Fruit fly (Drosophila melanogaster): ENCODE results near the gene alphaTub85E.
A peak's percentile ranks its signal among the peaks of the same experiment; 100 is the strongest.

The alphaTub85E gene

dm6 chr3R:9747272-9747874 lies 14.3 kb upstream of the alphaTub85E start, which contains the start of gene CG12948 (continued):
- TF ChIP-seq sens-2 (GFP tag; IDR thresholded peaks at IDR 0.05): no peak
- no peak for TF ChIP-seq CG32767 (GFP tag; IDR thresholded peaks at IDR 0.05)
- TF ChIP-seq Bgb (GFP tag; IDR thresholded peaks at IDR 0.05; ENCODE audit: partially characterized antibody): peak; percentile 78
- peak; percentile 12 for TF ChIP-seq CG16863 (GFP tag; optimal IDR thresholded peaks at IDR 0.05)
- TF ChIP-seq insv (GFP tag; optimal IDR thresholded peaks at IDR 0.05): peak in 1 of 2 experiments; percentile 32
- TF ChIP-seq stc (GFP tag; IDR thresholded peaks at IDR 0.05): no peak
- no peak for TF ChIP-seq Hand (GFP tag; optimal IDR thresholded peaks at IDR 0.05)
- TF ChIP-seq zen (tag; optimal IDR thresholded peaks at IDR 0.05): no peak
- peak; percentile 54 for TF ChIP-seq CG9817 (tag; optimal IDR thresholded peaks at IDR 0.05)
- TF ChIP-seq dmrt99B (tag; optimal IDR thresholded peaks at IDR 0.05): no peak
- no peak for TF ChIP-seq TFAM (GFP tag; optimal IDR thresholded peaks at IDR 0.05)
- TF ChIP-seq nerfin-2 (GFP tag; IDR thresholded peaks at IDR 0.05; ENCODE audit: partially characterized antibody): no peak
- no peak for TF ChIP-seq Atf3 (GFP tag; optimal IDR thresholded peaks at IDR 0.05)
- no peak for TF ChIP-seq CkIIα-i1 (GFP tag; IDR thresholded peaks at IDR 0.05)
- peak; percentile 46 for TF ChIP-seq CG15479 (GFP tag; optimal IDR thresholded peaks at IDR 0.05)
- no peak for TF ChIP-seq H2.0 (GFP tag; IDR thresholded peaks at IDR 0.05)
- peak; percentile 23 for TF ChIP-seq CG18011 (GFP tag; optimal IDR thresholded peaks at IDR 0.05)
- peak; percentile 69 for TF ChIP-seq vvl (GFP tag; IDR thresholded peaks at IDR 0.05)
- no peak for TF ChIP-seq CG12236 (GFP tag; optimal IDR thresholded peaks at IDR 0.05)
- TF ChIP-seq CG15514 (GFP tag; optimal IDR thresholded peaks at IDR 0.05): peak; percentile 61
- TF ChIP-seq ham (GFP tag; IDR thresholded peaks at IDR 0.05): no peak
- peak; percentile 45 for TF ChIP-seq phol (tag; optimal IDR thresholded peaks at IDR 0.05)
- no peak for TF ChIP-seq CG11085 (GFP tag; IDR thresholded peaks at IDR 0.05)
- peak; percentile 60 for TF ChIP-seq sob (GFP tag; IDR thresholded peaks at IDR 0.05)
- TF ChIP-seq Chrac-16 (GFP tag; optimal IDR thresholded peaks at IDR 0.05): peak; percentile 36
- TF ChIP-seq CG11560 (tag; IDR thresholded peaks at IDR 0.05): peak; percentile 44; the same call in 1 of the 3 replicates
- TF ChIP-seq CG7372 (GFP tag; IDR thresholded peaks at IDR 0.05): no peak
- TF ChIP-seq Doc2 (GFP tag; IDR thresholded peaks at IDR 0.05): no peak
- TF ChIP-seq CG6854 (GFP tag; optimal IDR thresholded peaks at IDR 0.05): no peak
- TF ChIP-seq vnd (GFP tag; IDR thresholded peaks at IDR 0.05; ENCODE audit: partially characterized antibody): peak; percentile 86
- TF ChIP-seq Ptx1 (GFP tag; IDR thresholded peaks at IDR 0.05): 0 out of 2 replicates have a peak, but pooled peaks have one; percentile 43
- peak; percentile 77 for TF ChIP-seq amos (GFP tag; IDR thresholded peaks at IDR 0.05; ENCODE audit: partially characterized antibody)
- peak; percentile 69 for TF ChIP-seq CG13424 (tag; optimal IDR thresholded peaks at IDR 0.05)
- peak; percentile 30 for TF ChIP-seq CG33213 (GFP tag; optimal IDR thresholded peaks at IDR 0.05)
- TF ChIP-seq ATbp (GFP tag; optimal IDR thresholded peaks at IDR 0.05): no peak
- TF ChIP-seq CG7987 (GFP tag; optimal IDR thresholded peaks at IDR 0.05): no peak
- TF ChIP-seq CG14710 (tag; optimal IDR thresholded peaks at IDR 0.05): peak; percentile 48
- TF ChIP-seq CG13123 (GFP tag; optimal IDR thresholded peaks at IDR 0.05): no peak
- no peak for TF ChIP-seq CG18764 (GFP tag; optimal IDR thresholded peaks at IDR 0.05)
- peak; percentile 39 for TF ChIP-seq CG12155 (GFP tag; optimal IDR thresholded peaks at IDR 0.05)
- TF ChIP-seq Adf1 (GFP tag; IDR thresholded peaks at IDR 0.05): peak; percentile 26; the same call in 1 of the 2 replicates
- TF ChIP-seq CG7928 (GFP tag; optimal IDR thresholded peaks at IDR 0.05): no peak
- no peak for TF ChIP-seq cato (GFP tag; optimal IDR thresholded peaks at IDR 0.05; ENCODE audit: borderline replicate concordance)
- TF ChIP-seq MTF-1 (GFP tag; optimal IDR thresholded peaks at IDR 0.05; ENCODE audit: borderline replicate concordance): no peak
- TF ChIP-seq Hr3 (GFP tag; optimal IDR thresholded peaks at IDR 0.05): peak; percentile 22
- TF ChIP-seq ssp (GFP tag; IDR thresholded peaks at IDR 0.05): no peak
- TF ChIP-seq CG4820 (GFP tag; optimal IDR thresholded peaks at IDR 0.05): peak; percentile 46
- 0 out of 2 replicates have a peak, but pooled peaks have one; percentile 19 for TF ChIP-seq onecut (GFP tag; IDR thresholded peaks at IDR 0.05)
- peak; percentile 64 for TF ChIP-seq NFAT (GFP tag; IDR thresholded peaks at IDR 0.05)
- no peak for TF ChIP-seq cad (GFP tag; optimal IDR thresholded peaks at IDR 0.05)

All from whole organism, embryonic.